Worm (Caenorhabditis elegans) whole organism, early embryonic: ENCODE data around the gene F54E12.2.

ENCODE experiments used
- B0310.2 ChIP-seq: sonication (generic microtip); optimal IDR thresholded peaks from 2 replicates; lab custom pipeline; 2016; ENCODE audit warnings: mild to moderate bottlenecking, missing genetic modification characterization, missing compliant biosample characterization
- F13C5.2 ChIP-seq: sonication (generic microtip); optimal IDR thresholded peaks from 2 replicates; lab custom pipeline; 2017; ENCODE audit warnings: mild to moderate bottlenecking, missing genetic modification characterization, inconsistent platforms, missing compliant biosample characterization
- aly-1 ChIP-seq: sonication (generic microtip); optimal IDR thresholded peaks from 2 replicates; lab custom pipeline; 2016; ENCODE audit warnings: missing genetic modification characterization, missing compliant biosample characterization
- ama-1 ChIP-seq: fragments of 150-350 bp; optimal IDR thresholded peaks from 2 replicates; lab custom pipeline; 2014
- ceh-13 ChIP-seq: fragments of 200-800 bp; sonication (Bioruptor generic); optimal IDR thresholded peaks from 2 replicates; lab custom pipeline; 2018; ENCODE audit warnings: mild to moderate bottlenecking, missing genetic modification characterization, missing compliant biosample characterization
- ceh-36 ChIP-seq: sonication (generic microtip); optimal IDR thresholded peaks from 2 replicates; lab custom pipeline; 2016; ENCODE audit warnings: missing genetic modification characterization, inconsistent platforms, missing compliant biosample characterization
- ets-7 ChIP-seq: sonication (generic microtip); optimal IDR thresholded peaks from 2 replicates; lab custom pipeline; 2016; ENCODE audit warnings: missing genotype, missing genetic modification characterization, missing compliant biosample characterization
- flt-1 ChIP-seq: fragments of 200-800 bp; sonication (Bioruptor generic); IDR thresholded peaks from 2 replicates; pipeline ENCODE4 v1.3.6; 2022; ENCODE audit warnings: missing genetic modification characterization, missing compliant biosample characterization
- hmbx-1 ChIP-seq: sonication (generic microtip); optimal IDR thresholded peaks from 2 replicates; lab custom pipeline; 2016; ENCODE audit warnings: mild to moderate bottlenecking, missing genetic modification characterization, missing compliant biosample characterization
- hmg-4 ChIP-seq: fragments of 200-800 bp; sonication (Bioruptor generic); optimal IDR thresholded peaks from 2 replicates; lab custom pipeline; 2018; ENCODE audit warnings: mild to moderate bottlenecking, missing genetic modification characterization, missing compliant biosample characterization
- hnd-1 ChIP-seq: sonication (generic microtip); optimal IDR thresholded peaks from 2 replicates; lab custom pipeline; 2016; ENCODE audit warnings: missing genetic modification characterization, missing compliant biosample characterization
- pes-1 ChIP-seq: fragments of 200-800 bp; sonication (Bioruptor generic); IDR thresholded peaks from 2 replicates; pipeline ENCODE4 v1.3.6; 2022; ENCODE audit warnings: missing genetic modification reagents, missing genetic modification characterization, missing compliant biosample characterization
- scrt-1 ChIP-seq: fragments of 200-800 bp; sonication (Bioruptor generic); IDR thresholded peaks from 2 replicates; pipeline ENCODE4 v1.3.6; 2022; ENCODE audit warnings: missing genetic modification characterization, missing compliant biosample characterization
- sea-1 ChIP-seq: fragments of 200-800 bp; sonication (Bioruptor generic); conservative IDR thresholded peaks from 2 replicates; pipeline ENCODE4 v1.3.6; 2022; ENCODE audit warnings: missing genetic modification characterization, missing compliant biosample characterization
- tbx-11 ChIP-seq: fragments of 200-800 bp; sonication (Bioruptor generic); IDR thresholded peaks from 2 replicates; pipeline ENCODE4 v1.3.6; 2022; ENCODE audit warnings: missing genetic modification characterization, missing compliant biosample characterization
- tbx-37 ChIP-seq: fragments of 200-800 bp; sonication (Bioruptor generic); conservative IDR thresholded peaks from 2 replicates; pipeline ENCODE4 v1.3.6; 2022; ENCODE audit warnings: missing genetic modification reagents, missing genetic modification characterization, missing compliant biosample characterization
- tra-4 ChIP-seq: sonication (generic microtip); optimal IDR thresholded peaks from 2 replicates; lab custom pipeline; 2017; ENCODE audit warnings: missing genetic modification characterization, missing compliant biosample characterization

F54E12.2 gene

ce11 chrIV:11298154-11299086, 38.6 kb downstream of the F54E12.2 start, which contains the start of the genes B0035.15 and dnj-1:
Gene B0035.15 (minus strand): TSS chrIV:11298252.
Gene dnj-1 (plus strand): TSS chrIV:11299036.
- TF ChIP-seq hmg-4 (GFP tag; lab: Kevin White, UChicago) (no peak), tbx-11 (GFP tag; lab: Robert Waterston, UW) (no peak), pes-1 (GFP tag; lab: Robert Waterston, UW) (no peak), ceh-13 (GFP tag; lab: Kevin White, UChicago) (no peak), hnd-1 (tag; lab: Kevin White, UChicago) (no peak), tbx-37 (GFP tag; lab: Robert Waterston, UW) (no peak), B0310.2 (tag; lab: Kevin White, UChicago) (no peak), aly-1 (tag; lab: Kevin White, UChicago) (no peak), scrt-1 (GFP tag; lab: Robert Waterston, UW) (no peak), sea-1 (GFP tag; lab: Robert Waterston, UW) (no peak), F13C5.2 (tag; lab: Kevin White, UChicago) (no peak), flt-1 (GFP tag; lab: Robert Waterston, UW) (no peak), tra-4 (no peak), hmbx-1 (tag; lab: Kevin White, UChicago) (no peak), ama-1 (no peak)

ce11 chrIV:11296787-11297186, 40.2 kb downstream of the F54E12.2 start, which contains the start of gene mttu-1:
Gene mttu-1 (minus strand): TSS chrIV:11296887.
- TF ChIP-seq ceh-36 = no peak
- no peak for TF ChIP-seq pes-1 (GFP tag; lab: Robert Waterston, UW)
- no peak for TF ChIP-seq tbx-37 (GFP tag; lab: Robert Waterston, UW)
- TF ChIP-seq B0310.2 (tag; lab: Kevin White, UChicago) = no peak
- no peak for TF ChIP-seq ets-7 (tag; lab: Kevin White, UChicago)
- no peak for TF ChIP-seq ceh-13 (GFP tag; lab: Kevin White, UChicago)
- TF ChIP-seq scrt-1 (GFP tag; lab: Robert Waterston, UW) = no peak
- no peak for TF ChIP-seq tra-4
- no peak for TF ChIP-seq F13C5.2 (tag; lab: Kevin White, UChicago)
- no peak for TF ChIP-seq hnd-1 (tag; lab: Kevin White, UChicago)
- TF ChIP-seq hmbx-1 (tag; lab: Kevin White, UChicago) = no peak

ce11 chrIV:11288965-11289364, 48.0 kb downstream of the F54E12.2 start:
- TF ChIP-seq ets-7 (tag; lab: Kevin White, UChicago) (no peak), scrt-1 (GFP tag; lab: Robert Waterston, UW) (no peak), hmg-4 (GFP tag; lab: Kevin White, UChicago) (no peak), ama-1 (no peak), B0310.2 (tag; lab: Kevin White, UChicago) (no peak), F13C5.2 (tag; lab: Kevin White, UChicago) (no peak), tra-4 (no peak), ceh-13 (GFP tag; lab: Kevin White, UChicago) (no peak), tbx-11 (GFP tag; lab: Robert Waterston, UW) (no peak), pes-1 (GFP tag; lab: Robert Waterston, UW) (no peak), hmbx-1 (tag; lab: Kevin White, UChicago) (no peak), aly-1 (tag; lab: Kevin White, UChicago) (no peak), sea-1 (GFP tag; lab: Robert Waterston, UW) (no peak)

- TF ChIP-seq hnd-1 (tag; lab: Kevin White, UChicago) = no peak
- TF ChIP-seq ama-1 = no peak
- no peak for TF ChIP-seq B0310.2 (tag; lab: Kevin White, UChicago)
- no peak for TF ChIP-seq F13C5.2 (tag; lab: Kevin White, UChicago)
- TF ChIP-seq ceh-36 = no peak
- no peak for TF ChIP-seq tra-4
- TF ChIP-seq sea-1 (GFP tag; lab: Robert Waterston, UW) = no peak
- no peak for TF ChIP-seq ets-7 (tag; lab: Kevin White, UChicago)
- TF ChIP-seq ceh-13 (GFP tag; lab: Kevin White, UChicago) = no peak
- TF ChIP-seq pes-1 (GFP tag; lab: Robert Waterston, UW) = no peak
- no peak for TF ChIP-seq aly-1 (tag; lab: Kevin White, UChicago)
- no peak for TF ChIP-seq tbx-11 (GFP tag; lab: Robert Waterston, UW)
- no peak for TF ChIP-seq flt-1 (GFP tag; lab: Robert Waterston, UW)
- no peak for TF ChIP-seq hmbx-1 (tag; lab: Kevin White, UChicago)
- no peak for TF ChIP-seq tbx-37 (GFP tag; lab: Robert Waterston, UW)
- no peak for TF ChIP-seq scrt-1 (GFP tag; lab: Robert Waterston, UW)
These were observed 49.5 kb downstream of the F54E12.2 start, which contains the start of gene F54D1.6 for ce11 chrIV:11287511-11287910. Gene F54D1.6 (plus strand): TSS chrIV:11287811.

ce11 chrIV:11286112-11286511, 50.9 kb downstream of the F54E12.2 start:
- no peak for TF ChIP-seq ama-1
- no peak for TF ChIP-seq hmbx-1 (tag; lab: Kevin White, UChicago)
- no peak for TF ChIP-seq hnd-1 (tag; lab: Kevin White, UChicago)

- TF ChIP-seq B0310.2 (tag; lab: Kevin White, UChicago) (no peak), hmg-4 (GFP tag; lab: Kevin White, UChicago) (no peak), tbx-11 (GFP tag; lab: Robert Waterston, UW) (no peak), pes-1 (GFP tag; lab: Robert Waterston, UW) (no peak), F13C5.2 (tag; lab: Kevin White, UChicago) (no peak), tbx-37 (GFP tag; lab: Robert Waterston, UW) (no peak), sea-1 (GFP tag; lab: Robert Waterston, UW) (no peak), hmbx-1 (tag; lab: Kevin White, UChicago) (no peak), ceh-13 (GFP tag; lab: Kevin White, UChicago) (no peak), hnd-1 (tag; lab: Kevin White, UChicago) (no peak), aly-1 (tag; lab: Kevin White, UChicago) (no peak), scrt-1 (GFP tag; lab: Robert Waterston, UW) (no peak), ceh-36 (no peak), ets-7 (tag; lab: Kevin White, UChicago) (no peak), flt-1 (GFP tag; lab: Robert Waterston, UW) (no peak)
These were observed 51.7 kb downstream of the F54E12.2 start for ce11 chrIV:11285239-11285638.
